Fruit fly (Drosophila melanogaster) whole organism, pupa: ENCODE results near the gene CG14448.

Experiments used
- CG10348 ChIP-seq: fragments of 200-800 bp; sonication (Bioruptor generic); IDR thresholded peaks from 2 replicates; pipeline ENCODE4 v1.3.6; 2022; ENCODE audit warnings: missing biosample characterization, missing genetic modification characterization
- CG12605 ChIP-seq: fragments of 200-800 bp; sonication (Bioruptor generic); IDR thresholded peaks from 2 replicates; pipeline ENCODE4 v1.3.6; 2022; ENCODE audit warnings: missing biosample characterization, missing genetic modification characterization
- CG13204 ChIP-seq: fragments of 200-800 bp; sonication (Bioruptor generic); optimal IDR thresholded peaks from 2 replicates; lab custom pipeline; 2018; ENCODE audit warnings: missing biosample characterization, mild to moderate bottlenecking, missing genetic modification characterization, moderate library complexity
- CG14655 ChIP-seq: fragments of 200-800 bp; sonication (Bioruptor generic); optimal IDR thresholded peaks from 3 replicates; lab custom pipeline; 2017; ENCODE audit warnings: mild to moderate bottlenecking, missing biosample characterization, missing genetic modification reagents, missing genetic modification characterization
- CG15710 ChIP-seq: fragments of 200-800 bp; sonication (Bioruptor generic); optimal IDR thresholded peaks from 2 replicates; lab custom pipeline; 2018; ENCODE audit warnings: missing biosample characterization, mild to moderate bottlenecking, missing genetic modification characterization, moderate library complexity
- CG17806 ChIP-seq: fragments of 200-800 bp; sonication (Bioruptor generic); optimal IDR thresholded peaks from 2 replicates; lab custom pipeline; 2018; ENCODE audit warnings: missing biosample characterization, mild to moderate bottlenecking, missing genetic modification characterization, moderate library complexity
- CG32121 ChIP-seq: fragments of 200-800 bp; sonication (Bioruptor generic); IDR thresholded peaks from 2 replicates; pipeline ENCODE4 v1.3.6; 2022; ENCODE audit warnings: missing biosample characterization, missing genetic modification characterization
- CG34367 ChIP-seq: fragments of 200-800 bp; sonication (Bioruptor generic); optimal IDR thresholded peaks from 2 replicates; lab custom pipeline; 2018; ENCODE audit warnings: missing biosample characterization, mild to moderate bottlenecking, missing genetic modification characterization
- CG4496 ChIP-seq: fragments of 200-800 bp; sonication (Bioruptor generic); IDR thresholded peaks from 3 replicates; pipeline ENCODE4 v1.3.6; 2022; ENCODE audit warnings: missing biosample characterization, missing genetic modification characterization
- CG8159 ChIP-seq: fragments of 200-800 bp; sonication (Bioruptor generic); optimal IDR thresholded peaks from 3 replicates; lab custom pipeline; 2018; ENCODE audit warnings: missing biosample characterization, mild to moderate bottlenecking, missing genetic modification characterization, moderate library complexity
- CG8301 ChIP-seq: fragments of 200-800 bp; sonication (Bioruptor generic); optimal IDR thresholded peaks from 2 replicates; lab custom pipeline; 2018; ENCODE audit warnings: missing biosample characterization, mild to moderate bottlenecking, missing genetic modification characterization
- CG9948 ChIP-seq: fragments of 200-800 bp; sonication (Bioruptor generic); optimal IDR thresholded peaks from 2 replicates; lab custom pipeline; 2018; ENCODE audit warnings: missing biosample characterization, mild to moderate bottlenecking, missing genetic modification characterization, moderate library complexity
- D1 ChIP-seq: fragments of 200-800 bp; sonication (Bioruptor generic); optimal IDR thresholded peaks from 2 replicates; lab custom pipeline; 2018; ENCODE audit warnings: missing biosample characterization, mild to moderate bottlenecking, missing genetic modification characterization, moderate library complexity
- EcR ChIP-seq: fragments of 200-800 bp; sonication (Bioruptor generic); optimal IDR thresholded peaks from 3 replicates; lab custom pipeline; 2019; ENCODE audit warnings: missing biosample characterization, missing genetic modification characterization, mild to moderate bottlenecking, moderate library complexity, missing genetic modification reagents
- Ets98B ChIP-seq: fragments of 200-800 bp; sonication (Bioruptor generic); IDR thresholded peaks from 2 replicates; pipeline ENCODE4 v1.3.6; 2022; ENCODE audit warnings: missing biosample characterization, missing genetic modification characterization
- Pif1A ChIP-seq: fragments of 200-800 bp; sonication (Bioruptor generic); optimal IDR thresholded peaks from 3 replicates; lab custom pipeline; 2016; ENCODE audit warnings: missing biosample characterization, missing genetic modification characterization
- Pif1B ChIP-seq: fragments of 200-800 bp; sonication (Bioruptor generic); optimal IDR thresholded peaks from 3 replicates; lab custom pipeline; 2016; ENCODE audit warnings: missing biosample characterization, missing genetic modification characterization
- Snoo ChIP-seq: fragments of 200-800 bp; sonication (Bioruptor generic); optimal IDR thresholded peaks from 3 replicates; lab custom pipeline; 2017; ENCODE audit warnings: missing biosample characterization, mild to moderate bottlenecking, missing genetic modification characterization, inconsistent platforms
- fd96Ca ChIP-seq: fragments of 200-800 bp; sonication (Bioruptor generic); IDR thresholded peaks from 3 replicates; pipeline ENCODE4 v1.3.6; 2022; ENCODE audit warnings: missing biosample characterization, missing genetic modification characterization
- gl ChIP-seq: fragments of 200-800 bp; sonication (Bioruptor generic); optimal IDR thresholded peaks from 2 replicates; lab custom pipeline; 2018; ENCODE audit warnings: missing biosample characterization, mild to moderate bottlenecking, missing genetic modification characterization
- rn ChIP-seq: fragments of 200-800 bp; sonication (Bioruptor generic); IDR thresholded peaks from 2 replicates; pipeline ENCODE4 v1.3.6; 2022; ENCODE audit warnings: missing biosample characterization, missing genetic modification characterization

CG14448 gene

DNA sequence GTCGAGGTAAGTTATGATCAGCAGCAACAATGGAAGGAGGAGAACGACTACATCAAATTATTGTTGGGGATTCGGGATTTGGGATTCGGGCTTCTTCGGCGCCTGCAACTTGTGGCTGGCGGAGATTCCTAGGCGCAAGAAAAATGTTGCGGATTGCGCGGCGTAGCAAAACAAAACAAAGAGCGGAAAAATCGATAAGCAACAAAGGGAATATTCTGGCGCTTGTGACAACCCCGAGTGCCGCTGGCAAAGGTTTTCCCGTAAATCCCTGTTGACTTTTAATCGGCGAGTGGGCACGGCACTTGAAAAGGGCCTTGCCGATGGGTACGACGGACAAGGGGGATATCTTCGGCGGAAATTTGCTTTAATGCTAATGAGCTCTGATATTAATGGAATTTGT, 38.3 kb upstream of the CG14448 start:
- TF ChIP-seq CG4496 (GFP tag; lab: Robert Waterston, UW) (0 out of 3 replicates have a peak, but pooled peaks have one; percentile 1), CG8159 (no peak)

DNA sequence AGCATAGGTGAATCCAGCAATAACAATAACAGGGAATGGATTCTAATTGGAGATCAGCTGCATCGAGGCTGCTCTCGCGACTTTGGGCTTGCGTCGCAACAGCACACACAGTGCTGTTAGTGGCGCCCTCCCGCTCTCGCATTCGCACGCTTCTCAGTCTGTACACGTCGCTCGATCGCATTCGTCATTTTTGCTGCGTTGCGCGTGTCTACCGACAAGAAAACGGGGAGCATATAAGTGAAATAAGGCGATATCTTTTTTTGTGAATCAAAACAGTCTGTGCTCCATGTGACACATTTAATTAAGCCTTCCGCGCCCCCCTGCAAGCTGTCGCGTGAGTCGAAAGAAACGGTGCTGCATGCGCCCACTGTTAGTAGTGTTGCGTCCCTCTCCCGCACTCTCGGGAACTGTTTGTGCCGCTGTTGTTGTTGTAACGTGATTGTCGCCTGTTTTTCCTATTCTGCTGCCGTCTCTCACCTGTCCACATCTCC, 14.8 kb upstream of the CG14448 start:
- TF ChIP-seq CG12605 (GFP tag; lab: Robert Waterston, UW) (peak; percentile 45; the same call in 1 of the 2 replicates), CG8159 (peak; percentile 15), gl (tag; lab: Kevin White, UChicago) (peak; percentile 27), CG13204 (GFP tag; lab: Kevin White, UChicago) (peak; percentile 62), Pif1B (GFP tag; lab: Kevin White, UChicago) (no peak), EcR (GFP tag; lab: Kevin White, UChicago) (peak; percentile 33)

DNA sequence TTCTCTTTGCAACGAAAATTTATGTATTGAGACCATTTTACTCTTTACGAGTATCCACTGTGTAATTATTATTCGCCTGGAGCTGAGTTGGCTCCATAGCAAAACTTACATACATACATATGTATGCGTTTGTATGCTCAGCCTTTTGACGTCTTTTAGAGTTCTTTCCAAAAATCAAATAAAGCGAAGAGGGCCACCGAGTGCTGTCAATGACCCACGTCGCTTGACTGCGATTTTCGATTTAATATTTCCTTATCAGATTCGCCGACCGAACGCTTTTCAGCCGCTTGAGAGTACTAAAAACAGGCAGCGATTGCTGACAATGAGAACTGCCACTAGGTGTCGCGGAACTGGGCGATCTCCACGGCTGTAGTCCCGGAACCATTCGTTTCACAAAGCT, 13.8 kb upstream of the CG14448 start:
- TF ChIP-seq Snoo (tag; lab: Kevin White, UChicago) (peak; percentile 32), Ets98B (GFP tag; lab: Robert Waterston, UW) (no peak)

DNA sequence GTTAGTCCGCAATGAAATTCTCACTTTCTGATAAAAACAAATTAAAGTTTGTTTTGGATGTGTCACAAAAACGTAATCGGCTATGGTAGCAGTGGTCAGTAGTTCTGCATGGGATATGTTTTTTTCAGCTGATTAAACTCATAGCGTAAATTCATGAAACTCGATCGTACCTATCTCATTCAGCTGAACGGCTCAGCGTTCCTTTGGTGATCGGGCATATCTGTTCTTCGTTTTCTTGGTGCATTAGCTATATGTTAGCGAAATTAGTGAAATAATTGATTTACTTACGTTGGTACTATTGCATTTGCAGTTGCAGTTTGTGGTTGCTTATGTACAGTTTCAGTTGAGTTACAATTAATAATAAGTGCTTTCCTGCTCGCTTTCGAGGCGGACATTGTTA, 3.4 kb downstream of the CG14448 start:
- TF ChIP-seq Snoo (tag; lab: Kevin White, UChicago): no peak

DNA sequence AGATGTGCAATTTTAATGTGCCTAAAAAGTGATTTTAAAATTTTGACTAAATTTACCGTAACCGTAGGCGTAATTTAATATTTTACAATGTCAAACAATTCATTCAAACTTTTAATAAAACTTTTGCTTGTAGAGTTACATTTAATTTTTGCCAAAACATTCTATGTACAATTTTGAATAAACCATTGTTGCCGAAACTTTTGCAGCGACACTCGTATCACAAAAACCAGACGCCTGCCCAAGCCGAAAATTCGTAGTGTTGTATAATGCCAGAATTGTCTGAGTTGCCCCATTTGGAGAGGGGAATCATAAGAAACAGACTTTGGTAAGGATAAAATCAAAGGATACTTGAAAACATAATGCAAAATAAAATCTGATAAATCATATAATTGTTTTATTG, 7.4 kb downstream of the CG14448 start:
- TF ChIP-seq D1 (tag; lab: Kevin White, UChicago): no peak
- no peak for TF ChIP-seq Ets98B (GFP tag; lab: Robert Waterston, UW)
- TF ChIP-seq CG8159: no peak
- no peak for TF ChIP-seq CG10348 (GFP tag; lab: Robert Waterston, UW)
- TF ChIP-seq CG15710 (tag; lab: Kevin White, UChicago): no peak
- TF ChIP-seq Pif1B (GFP tag; lab: Kevin White, UChicago): no peak
- no peak for TF ChIP-seq CG4496 (GFP tag; lab: Robert Waterston, UW)
- TF ChIP-seq CG8301 (tag; lab: Kevin White, UChicago): no peak
- no peak for TF ChIP-seq CG32121 (GFP tag; lab: Robert Waterston, UW)
- TF ChIP-seq CG13204 (GFP tag; lab: Kevin White, UChicago): no peak
- TF ChIP-seq CG14655: no peak
- TF ChIP-seq fd96Ca: no peak
- no peak for TF ChIP-seq Pif1A (GFP tag; lab: Kevin White, UChicago)

DNA sequence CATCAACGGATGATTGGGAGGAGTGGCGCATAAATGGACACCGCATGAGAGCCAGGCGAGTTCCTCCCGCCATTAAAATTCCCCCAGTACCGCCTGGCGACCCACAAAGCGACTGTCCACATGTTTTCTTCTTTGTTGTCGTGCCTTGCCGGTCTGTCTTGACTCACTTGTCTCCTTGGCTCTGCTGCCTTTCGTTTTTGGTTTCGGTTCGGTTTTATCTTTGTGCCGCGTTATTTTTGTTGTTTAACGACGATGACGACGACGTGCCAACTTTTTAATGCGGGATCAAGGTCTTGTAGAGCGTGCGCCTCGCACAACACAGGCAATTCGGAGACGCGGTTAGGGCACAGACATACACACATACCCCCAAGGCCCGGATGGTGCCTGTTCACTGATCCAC, 13.7 kb downstream of the CG14448 start:
- TF ChIP-seq D1 (tag; lab: Kevin White, UChicago): no peak
- no peak for TF ChIP-seq CG12605 (GFP tag; lab: Robert Waterston, UW)
- TF ChIP-seq CG32121 (GFP tag; lab: Robert Waterston, UW): no peak
- TF ChIP-seq CG34367 (tag; lab: Kevin White, UChicago): no peak
- no peak for TF ChIP-seq Pif1A (GFP tag; lab: Kevin White, UChicago)
- TF ChIP-seq EcR (GFP tag; lab: Kevin White, UChicago): peak; percentile 90
- TF ChIP-seq CG17806 (tag; lab: Kevin White, UChicago): no peak
- TF ChIP-seq fd96Ca: no peak
- no peak for TF ChIP-seq CG9948 (tag; lab: Kevin White, UChicago)
- TF ChIP-seq Ets98B (GFP tag; lab: Robert Waterston, UW): no peak
- no peak for TF ChIP-seq rn (GFP tag; lab: Robert Waterston, UW)
- TF ChIP-seq CG10348 (GFP tag; lab: Robert Waterston, UW): no peak
- TF ChIP-seq CG8301 (tag; lab: Kevin White, UChicago): no peak
- TF ChIP-seq CG8159: no peak
- TF ChIP-seq Snoo (tag; lab: Kevin White, UChicago): no peak
- TF ChIP-seq CG14655: no peak
- TF ChIP-seq gl (tag; lab: Kevin White, UChicago): no peak
- no peak for TF ChIP-seq CG15710 (tag; lab: Kevin White, UChicago)
- TF ChIP-seq CG4496 (GFP tag; lab: Robert Waterston, UW): 0 out of 3 replicates have a peak, but pooled peaks have one; percentile 33
- no peak for TF ChIP-seq Pif1B (GFP tag; lab: Kevin White, UChicago)
- peak; percentile 73 for TF ChIP-seq CG13204 (GFP tag; lab: Kevin White, UChicago)

DNA sequence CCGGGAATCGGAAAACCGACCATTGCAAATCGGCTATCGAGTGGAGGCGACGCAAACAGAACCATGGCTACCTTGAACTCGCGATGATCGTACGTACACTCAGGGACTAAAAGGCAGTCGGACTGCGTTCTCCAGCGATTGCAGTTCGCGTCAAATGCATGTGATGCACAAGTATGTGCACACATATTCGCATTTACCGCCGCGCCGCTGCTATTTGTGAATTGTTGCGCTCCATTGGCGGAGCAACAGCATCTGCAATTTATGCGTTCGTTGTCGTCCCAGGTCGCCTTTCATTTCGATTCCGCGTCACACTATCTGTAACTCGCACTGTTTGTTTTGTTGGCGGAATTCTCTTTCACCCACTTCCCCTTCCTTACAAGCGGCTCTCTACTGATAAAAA, 32.0 kb downstream of the CG14448 start:
- TF ChIP-seq CG9948 (tag; lab: Kevin White, UChicago) (no peak), CG14655 (no peak), CG12605 (GFP tag; lab: Robert Waterston, UW) (no peak), Pif1A (GFP tag; lab: Kevin White, UChicago) (no peak), CG32121 (GFP tag; lab: Robert Waterston, UW) (peak; percentile 15; the same call in 1 of the 2 replicates), CG15710 (tag; lab: Kevin White, UChicago) (no peak), CG17806 (tag; lab: Kevin White, UChicago) (no peak), rn (GFP tag; lab: Robert Waterston, UW) (no peak), CG13204 (GFP tag; lab: Kevin White, UChicago) (peak; percentile 81), CG10348 (GFP tag; lab: Robert Waterston, UW) (no peak), EcR (GFP tag; lab: Kevin White, UChicago) (peak; percentile 91), Pif1B (GFP tag; lab: Kevin White, UChicago) (no peak), CG8159 (no peak), gl (tag; lab: Kevin White, UChicago) (peak; percentile 2), CG4496 (GFP tag; lab: Robert Waterston, UW) (peak; percentile 25; the same call in 1 of the 3 replicates), CG34367 (tag; lab: Kevin White, UChicago) (no peak), Snoo (tag; lab: Kevin White, UChicago) (no peak), fd96Ca (0 out of 3 replicates have a peak, but pooled peaks have one; percentile 28), D1 (tag; lab: Kevin White, UChicago) (no peak)
- TF ChIP-seq, all 21 proteins: peak for 6
